Worm (Caenorhabditis elegans) whole organism, young adult: Measurements from ENCODE around the gene B0454.6.
A peak's percentile ranks its signal among the peaks of the same experiment; 100 is the strongest.
"Not testable (repeated sequence)": the region's sequence is repeated elsewhere in the genome, so short reads cannot be mapped to it uniquely, and the experiment has no call there.

ENCODE experiments used
- B0336.3 ChIP-seq: fragments of 200-800 bp; sonication (Bioruptor generic); IDR thresholded peaks from 2 replicates; pipeline ENCODE4 v1.3.6; 2022; ENCODE audit warnings: missing genetic modification characterization, missing compliant biosample characterization
- F52B5.7 ChIP-seq: sonication (generic microtip); optimal IDR thresholded peaks from 2 replicates; lab custom pipeline; 2016; ENCODE audit warnings: mild to moderate bottlenecking, missing genetic modification characterization, missing compliant biosample characterization
- K12H6.12 ChIP-seq: fragments of 200-800 bp; sonication (Bioruptor generic); optimal IDR thresholded peaks from 2 replicates; lab custom pipeline; 2018; ENCODE audit warnings: mild to moderate bottlenecking, missing genetic modification characterization, missing compliant biosample characterization
- Y53G8AR.9 ChIP-seq: fragments of 200-800 bp; sonication (Bioruptor generic); conservative IDR thresholded peaks from 2 replicates; pipeline ENCODE4 v1.3.6; 2022; ENCODE audit warnings: missing genetic modification reagents, missing genetic modification characterization, missing compliant biosample characterization
- Y79H2A.3 ChIP-seq: fragments of 200-800 bp; sonication (Bioruptor generic); conservative IDR thresholded peaks from 2 replicates; pipeline ENCODE4 v1.3.6; 2022; ENCODE audit warnings: missing genetic modification reagents, missing genetic modification characterization, missing compliant biosample characterization
- athp-1 ChIP-seq: sonication (generic microtip); optimal IDR thresholded peaks from 2 replicates; lab custom pipeline; 2017; ENCODE audit warnings: mild to moderate bottlenecking, missing genetic modification characterization, missing compliant biosample characterization
- cebp-1 ChIP-seq, 2 experiments: fragments of 200-800 bp in 1 of 2; sonication (Bioruptor generic) in 1 of 2; sonication (generic microtip) in 1 of 2; IDR thresholded peaks in 1 of 2; optimal IDR thresholded peaks in 1 of 2; 2 replicates each; pipeline versions ENCODE4 v1.3.6 to Lab custom; 2017 to 2022; ENCODE audit warnings: missing compliant biosample characterization in 2 of 2, missing genetic modification characterization in 2 of 2, mild to moderate bottlenecking in 1 of 2, missing genetic modification reagents in 1 of 2, moderate library complexity in 1 of 2
- ceh-100 ChIP-seq: fragments of 200-800 bp; sonication (Bioruptor generic); IDR thresholded peaks from 2 replicates; pipeline ENCODE4 v1.3.6; 2022; ENCODE audit warnings: missing genetic modification reagents, missing genetic modification characterization, missing compliant biosample characterization
- ceh-27 ChIP-seq: fragments of 200-800 bp; sonication (Bioruptor generic); optimal IDR thresholded peaks from 2 replicates; lab custom pipeline; 2018; ENCODE audit warnings: mild to moderate bottlenecking, missing genetic modification characterization, moderate library complexity, missing compliant biosample characterization
- ceh-40 ChIP-seq: fragments of 200-800 bp; sonication (Bioruptor generic); IDR thresholded peaks from 2 replicates; pipeline ENCODE4 v1.3.6; 2022; ENCODE audit warnings: missing genetic modification characterization, missing compliant biosample characterization
- egl-18 ChIP-seq: fragments of 200-800 bp; sonication (Bioruptor generic); IDR thresholded peaks from 2 replicates; pipeline ENCODE4 v1.3.6; 2022; ENCODE audit warnings: missing genetic modification reagents, missing genetic modification characterization, missing compliant biosample characterization
- egrh-3 ChIP-seq: fragments of 200-800 bp; sonication (Bioruptor generic); IDR thresholded peaks from 2 replicates; pipeline ENCODE4 v1.3.6; 2022; ENCODE audit warnings: missing genetic modification reagents, missing genetic modification characterization, missing compliant biosample characterization
- gei-17 ChIP-seq: fragments of 200-800 bp; sonication (Bioruptor generic); optimal IDR thresholded peaks from 2 replicates; lab custom pipeline; 2018; ENCODE audit warnings: mild to moderate bottlenecking, missing genetic modification characterization, missing compliant biosample characterization
- him-1 ChIP-seq: sonication (generic microtip); optimal IDR thresholded peaks from 2 replicates; lab custom pipeline; 2016; ENCODE audit warnings: missing genotype, missing genetic modification reagents, missing genetic modification characterization, missing compliant biosample characterization
- let-526 ChIP-seq: fragments of 200-800 bp; sonication (Bioruptor generic); IDR thresholded peaks from 2 replicates; pipeline ENCODE4 v1.3.6; 2022; ENCODE audit warnings: missing genetic modification reagents, missing genetic modification characterization, missing compliant biosample characterization
- let-607 ChIP-seq, 2 experiments: fragments of 200-800 bp in 1 of 2; sonication (Bioruptor generic) in 1 of 2; sonication (generic microtip) in 1 of 2; optimal IDR thresholded peaks; 2 replicates each; lab custom pipeline; 2016 to 2018; ENCODE audit warnings: mild to moderate bottlenecking in 2 of 2, missing compliant biosample characterization in 2 of 2, missing genetic modification characterization in 2 of 2, moderate library complexity in 2 of 2, missing genotype in 1 of 2
- madf-3 ChIP-seq: fragments of 200-800 bp; sonication (Bioruptor generic); IDR thresholded peaks from 2 replicates; pipeline ENCODE4 v1.3.6; 2022; ENCODE audit warnings: missing genetic modification reagents, missing genetic modification characterization, missing compliant biosample characterization
- mcd-1 ChIP-seq: fragments of 200-800 bp; sonication (Bioruptor generic); IDR thresholded peaks from 2 replicates; pipeline ENCODE4 v1.3.6; 2022; ENCODE audit warnings: missing genetic modification reagents, missing genetic modification characterization, missing compliant biosample characterization
- nfyb-1 ChIP-seq: fragments of 200-800 bp; sonication (Bioruptor generic); IDR thresholded peaks from 2 replicates; pipeline ENCODE4 v1.3.6; 2022; ENCODE audit warnings: missing genetic modification reagents, missing genetic modification characterization, missing compliant biosample characterization
- pbrm-1 ChIP-seq: fragments of 200-800 bp; sonication (Bioruptor generic); IDR thresholded peaks from 2 replicates; pipeline ENCODE4 v1.3.6; 2022; ENCODE audit warnings: missing genetic modification reagents, missing genetic modification characterization, missing compliant biosample characterization
- rcor-1 ChIP-seq: fragments of 200-800 bp; sonication (Bioruptor generic); IDR thresholded peaks from 2 replicates; pipeline ENCODE4 v1.3.6; 2022; ENCODE audit warnings: missing genetic modification reagents, missing genetic modification characterization, missing compliant biosample characterization
- rpc-1 ChIP-seq, 2 experiments: fragments of 150-350 bp in 1 of 2; sonication (generic microtip) in 1 of 2; optimal IDR thresholded peaks; 2 replicates each; lab custom pipeline; 2014 to 2018; ENCODE audit warnings: missing biosample characterization in 1 of 2, missing genetic modification characterization in 1 of 2, missing genetic modification reagents in 1 of 2, missing genotype in 1 of 2
- snpc-1.1 ChIP-seq: sonication (generic microtip); optimal IDR thresholded peaks from 2 replicates; lab custom pipeline; 2017; ENCODE audit warnings: missing genetic modification characterization, mild to moderate bottlenecking, missing compliant biosample characterization, antibody characterized with exemption, moderate library complexity, missing genotype, missing genetic modification reagents; ENCODE audit not compliant: insufficient read depth
- tbp1 ChIP-seq: fragments of 200-800 bp; sonication (Bioruptor generic); optimal IDR thresholded peaks from 2 replicates; lab custom pipeline; 2018; ENCODE audit warnings: mild to moderate bottlenecking, missing genetic modification characterization, missing compliant biosample characterization
- tbx-9 ChIP-seq: sonication (generic microtip); optimal IDR thresholded peaks from 2 replicates; lab custom pipeline; 2016; ENCODE audit warnings: borderline replicate concordance, missing genetic modification characterization, inconsistent platforms, missing compliant biosample characterization
- zfh-2 ChIP-seq: fragments of 200-800 bp; sonication (Bioruptor generic); conservative IDR thresholded peaks from 2 replicates; pipeline ENCODE4 v1.3.6; 2022; ENCODE audit warnings: missing genetic modification reagents, missing genetic modification characterization, missing compliant biosample characterization
- ztf-3 ChIP-seq: fragments of 200-800 bp; sonication (Bioruptor generic); optimal IDR thresholded peaks from 2 replicates; lab custom pipeline; 2018; ENCODE audit warnings: mild to moderate bottlenecking, missing genetic modification characterization, missing compliant biosample characterization
- ztf-6 ChIP-seq: fragments of 200-800 bp; sonication (Bioruptor generic); IDR thresholded peaks from 2 replicates; pipeline ENCODE4 v1.3.6; 2022; ENCODE audit warnings: missing genetic modification reagents, missing genetic modification characterization, missing compliant biosample characterization

The B0454.6 gene

DNA sequence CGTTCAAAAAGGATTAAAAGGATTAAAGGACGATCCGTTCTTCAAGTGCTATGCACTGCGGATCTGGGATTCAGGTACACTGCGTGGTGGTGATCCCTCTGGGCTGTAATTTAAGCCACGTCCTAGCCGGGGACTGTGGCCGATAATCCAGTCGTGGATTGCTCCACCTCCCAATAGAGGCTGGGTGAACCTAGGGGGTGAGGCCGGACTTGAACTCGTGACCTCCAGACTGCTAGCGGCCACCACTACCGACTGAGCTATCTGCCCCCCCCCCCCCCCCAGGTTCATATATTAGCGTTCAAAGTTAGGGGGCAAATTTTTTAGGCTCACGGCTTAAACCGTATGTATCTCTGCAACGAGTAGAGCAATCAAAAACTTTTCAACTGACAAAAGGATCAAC lies 43.5 kb upstream of the B0454.6 start:
- peak; percentile 16; the same call in 1 of the 2 replicates for TF ChIP-seq mcd-1 (GFP tag; lab: Robert Waterston, UW)
- TF ChIP-seq zfh-2 (GFP tag; lab: Robert Waterston, UW) = 0 out of 2 replicates have a peak, but pooled peaks have one; percentile 15
- TF ChIP-seq egrh-3 (GFP tag; lab: Robert Waterston, UW) = peak; percentile 58; the same call in 1 of the 2 replicates
- 0 out of 2 replicates have a peak, but pooled peaks have one; percentile 14 for TF ChIP-seq ceh-100
- not testable (repeated sequence) for TF ChIP-seq rpc-1 (optimal IDR thresholded peaks at IDR 0.05; lab: Kevin White, UChicago)
- peak; percentile 40 for TF ChIP-seq rpc-1 (tag; optimal IDR thresholded peaks at IDR 0.05; lab: Kevin White, UChicago)

DNA sequence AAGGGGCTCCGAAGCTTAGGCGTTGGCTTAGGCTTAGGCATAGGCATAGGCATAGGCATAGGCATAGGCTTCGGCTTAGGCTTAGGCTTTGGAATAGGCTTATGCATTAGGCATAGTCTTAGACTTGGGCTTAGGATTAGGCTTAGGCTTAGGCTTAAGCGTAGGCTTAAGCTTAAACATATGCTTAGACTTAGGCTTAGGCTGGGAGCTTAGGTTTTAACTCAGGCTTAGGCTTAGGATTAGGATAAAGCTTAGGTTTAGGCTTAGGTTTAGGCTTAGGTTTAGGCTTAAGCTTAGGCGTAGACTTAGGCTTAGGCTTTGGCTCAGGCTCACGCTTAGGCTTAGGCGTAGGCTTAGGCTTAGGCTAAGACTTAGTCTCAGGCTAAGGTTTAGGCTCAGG lies 42.5 kb upstream of the B0454.6 start:
- 0 out of 2 replicates have a peak, but pooled peaks have one; percentile 28 for TF ChIP-seq Y53G8AR.9
- TF ChIP-seq let-607 (tag; optimal IDR thresholded peaks at IDR 0.05; lab: Kevin White, UChicago) = no peak
- no peak for TF ChIP-seq Y79H2A.3 (GFP tag; lab: Robert Waterston, UW)
- no peak for TF ChIP-seq athp-1 (tag; lab: Kevin White, UChicago)
- no peak for TF ChIP-seq tbx-9 (tag; lab: Kevin White, UChicago)
- TF ChIP-seq F52B5.7 (tag; lab: Kevin White, UChicago) = no peak
- TF ChIP-seq, all 124 proteins: peak for 1

DNA sequence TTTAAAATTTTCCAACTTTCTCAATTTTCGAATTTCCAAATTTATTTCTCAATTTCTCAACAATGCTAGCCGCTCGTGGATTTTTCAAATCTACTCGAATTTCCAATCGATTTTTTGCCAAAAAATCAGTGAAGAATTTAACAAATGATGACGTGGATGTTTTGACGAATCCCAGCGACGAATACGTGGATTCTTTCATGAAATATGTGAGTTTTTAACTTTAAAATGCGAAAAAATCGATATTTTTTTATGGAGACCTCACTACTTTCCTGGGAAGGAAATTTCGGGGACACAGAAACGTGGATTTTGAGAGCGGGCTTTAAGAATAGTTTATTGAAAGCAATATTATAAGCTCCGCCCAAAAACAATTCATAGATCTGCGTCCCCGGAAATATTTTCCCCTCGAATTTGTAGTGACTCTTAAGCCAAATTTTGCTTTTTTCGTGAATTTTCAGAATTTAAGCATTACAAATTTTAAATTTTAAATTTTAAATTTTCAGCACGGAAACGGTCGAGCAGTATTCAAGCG lies 41.0 kb upstream of the B0454.6 start, which contains the start of gene K08A2.2:
K08A2.2 (plus strand) TSS at position 51 of the 529 bp plus-strand sequence.
- TF ChIP-seq ceh-100 (peak; percentile 91), let-526 (GFP tag; lab: Robert Waterston, UW) (no peak), ceh-27 (GFP tag; lab: Kevin White, UChicago) (peak; percentile 13), him-1 (peak; percentile 22)

DNA sequence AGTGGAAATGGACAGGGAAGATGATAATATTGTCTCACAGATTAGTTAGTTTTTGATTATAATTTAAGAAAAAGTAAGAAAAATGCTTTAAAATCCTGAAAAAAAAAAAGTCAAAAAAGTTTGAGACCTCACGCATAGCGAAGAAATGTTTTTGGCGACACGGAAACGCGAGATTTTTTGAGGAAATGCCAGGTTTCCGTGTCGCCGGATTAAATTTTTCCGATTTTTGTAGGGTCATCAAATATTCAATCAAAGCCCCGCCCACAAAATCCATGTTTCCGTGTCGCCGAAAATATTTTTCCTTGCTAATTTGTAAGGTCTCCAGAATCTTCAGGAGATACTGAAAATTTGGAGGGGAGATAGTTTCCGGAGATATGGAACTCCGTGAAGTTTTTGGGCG lies 40.3 kb upstream of the B0454.6 start:
- TF ChIP-seq snpc-1.1 (tag; lab: Kevin White, UChicago) (no peak), madf-3 (0 out of 2 replicates have a peak, but pooled peaks have one; percentile 48), rpc-1 (optimal IDR thresholded peaks at IDR 0.05; lab: Kevin White, UChicago) (no peak), rpc-1 (tag; optimal IDR thresholded peaks at IDR 0.05; lab: Kevin White, UChicago) (no peak), let-607 (tag; optimal IDR thresholded peaks at IDR 0.05; lab: Kevin White, UChicago) (no peak), ceh-40 (no peak), gei-17 (GFP tag; lab: Kevin White, UChicago) (no peak), B0336.3 (no peak), athp-1 (tag; lab: Kevin White, UChicago) (no peak), egl-18 (GFP tag; lab: Robert Waterston, UW) (no peak), rcor-1 (GFP tag; lab: Robert Waterston, UW) (no peak), mcd-1 (GFP tag; lab: Robert Waterston, UW) (no peak), tbp1 (GFP tag; lab: Kevin White, UChicago) (no peak), pbrm-1 (GFP tag; lab: Robert Waterston, UW) (no peak), K12H6.12 (tag; lab: Kevin White, UChicago) (no peak), ceh-100 (peak; percentile 39), ztf-3 (GFP tag; lab: Kevin White, UChicago) (no peak), nfyb-1 (no peak)
- TF ChIP-seq, all 124 proteins: peak for 2

DNA sequence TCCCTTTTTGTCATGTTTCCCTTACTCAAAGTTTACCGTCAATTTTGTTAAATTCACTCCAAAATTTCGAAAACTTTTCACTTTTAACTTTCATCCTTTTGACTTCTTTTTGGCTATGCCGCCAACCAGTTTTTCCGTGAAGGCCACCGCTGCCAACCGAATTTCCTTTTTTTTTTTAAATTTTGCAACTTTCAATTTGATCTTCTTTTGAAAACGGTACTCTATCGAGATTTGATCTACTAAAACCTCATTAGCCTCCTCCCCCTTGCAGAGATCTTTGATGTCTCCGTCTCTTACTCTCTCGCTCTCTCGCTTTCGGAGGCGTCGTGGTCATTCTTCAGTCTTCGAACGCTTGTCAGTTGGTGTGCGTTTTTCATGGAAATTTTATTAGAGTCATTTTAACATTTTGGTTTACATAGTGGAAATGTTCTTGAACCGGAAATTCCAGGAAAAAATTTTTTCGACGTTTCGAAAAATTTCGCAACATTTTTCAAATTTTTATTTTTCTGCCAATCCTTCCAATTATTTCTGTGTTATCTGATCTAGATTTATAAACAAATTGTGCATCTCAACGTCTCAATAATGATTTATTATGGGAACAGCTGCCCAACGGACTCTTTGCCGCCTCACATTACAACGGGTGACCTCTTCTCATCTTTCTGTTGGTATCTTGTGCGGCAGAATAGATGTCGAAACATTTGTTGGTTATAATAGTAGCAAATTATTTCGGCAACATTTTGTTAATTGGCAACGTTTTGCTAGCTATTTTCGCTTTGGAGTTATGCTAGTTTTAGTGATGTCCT lies 37.8 kb upstream of the B0454.6 start:
- no peak for TF ChIP-seq cebp-1 (GFP tag; IDR thresholded peaks at IDR 0.05; lab: Robert Waterston, UW)
- TF ChIP-seq cebp-1 (tag; optimal IDR thresholded peaks at IDR 0.05; lab: Kevin White, UChicago) = peak; percentile 87
- no peak for TF ChIP-seq ztf-6
- TF ChIP-seq, all 124 proteins: peak for 1
